Worm (Caenorhabditis elegans): Measurements from ENCODE around the gene mdt-4.
"Not testable (repeated sequence)": the region's sequence is repeated elsewhere in the genome, so short reads cannot be mapped to it uniquely, and the experiment has no call there.

Gene mdt-4

DNA sequence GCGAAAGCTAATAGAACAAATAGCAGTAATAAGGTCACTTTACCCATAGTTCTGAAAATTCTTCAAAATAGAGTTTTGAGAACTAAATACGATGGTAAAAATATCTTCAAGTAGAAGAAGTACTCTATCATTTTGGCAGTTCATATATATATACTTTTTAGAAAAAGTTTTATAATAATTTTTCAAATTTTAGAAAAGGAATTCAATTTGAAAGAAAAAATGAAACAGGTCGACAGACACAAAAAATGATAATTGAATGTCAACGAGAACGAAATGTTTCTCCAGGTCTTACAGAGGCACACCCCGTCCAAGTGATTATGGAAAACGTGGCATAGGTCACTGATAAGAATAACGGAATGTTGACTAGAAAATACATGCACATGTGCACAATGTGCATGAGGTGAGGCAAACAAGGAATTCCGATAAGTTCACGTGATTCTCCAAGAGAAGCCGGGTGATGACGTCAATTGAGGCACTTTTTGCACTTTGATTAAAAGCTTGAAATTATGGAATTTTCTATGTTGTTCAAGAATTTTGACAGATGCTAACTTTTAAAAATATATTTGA lies 18.5 kb downstream of the mdt-4 start, which contains the start of gene aagr-2:
TSS of gene aagr-2 (minus strand) at position 51 of the 567 bp plus-strand sequence.
- no peak for TF ChIP-seq unc-62 (GFP tag; optimal IDR thresholded peaks at IDR 0.05)

DNA sequence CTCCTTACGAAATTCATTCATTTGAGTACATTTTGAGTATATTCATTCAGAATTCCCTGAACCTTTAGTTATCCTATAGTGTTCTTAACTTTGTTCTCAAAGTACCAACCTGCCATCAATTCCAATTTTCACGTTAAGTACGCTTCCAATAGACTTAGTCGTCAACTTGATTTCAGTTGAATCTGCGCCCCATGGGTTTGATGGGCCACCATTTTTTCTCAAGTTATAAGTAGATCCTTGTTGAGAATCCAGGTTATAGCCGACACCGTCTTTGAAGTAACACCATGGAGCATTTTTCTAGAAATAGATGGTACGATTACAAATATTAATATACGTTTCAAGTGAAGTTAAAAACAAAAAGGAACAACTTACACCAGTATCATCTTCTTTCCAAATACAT lies 19.0 kb downstream of the mdt-4 start:
- no peak for TF ChIP-seq unc-62 (GFP tag; optimal IDR thresholded peaks at IDR 0.05)

DNA sequence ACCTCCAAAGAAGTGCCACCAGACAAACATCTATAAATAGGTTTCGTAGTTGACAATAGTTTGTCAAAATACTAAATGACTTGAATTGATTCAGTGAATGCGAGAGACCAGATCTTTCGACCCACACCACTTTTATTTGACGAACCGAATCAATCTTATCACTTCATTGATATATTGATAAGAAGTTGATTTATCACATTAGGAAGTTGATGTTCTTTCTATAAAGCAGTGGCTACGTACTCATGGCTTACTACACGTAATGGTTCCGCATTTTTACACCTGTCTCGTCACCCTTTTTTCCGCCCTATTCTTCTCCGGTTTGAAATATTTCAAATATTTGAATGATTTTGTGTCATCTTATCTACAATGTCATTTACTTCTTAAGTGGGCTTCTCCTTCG lies 23.1 kb downstream of the mdt-4 start:
- no peak for TF ChIP-seq unc-62 (GFP tag; optimal IDR thresholded peaks at IDR 0.05)

DNA sequence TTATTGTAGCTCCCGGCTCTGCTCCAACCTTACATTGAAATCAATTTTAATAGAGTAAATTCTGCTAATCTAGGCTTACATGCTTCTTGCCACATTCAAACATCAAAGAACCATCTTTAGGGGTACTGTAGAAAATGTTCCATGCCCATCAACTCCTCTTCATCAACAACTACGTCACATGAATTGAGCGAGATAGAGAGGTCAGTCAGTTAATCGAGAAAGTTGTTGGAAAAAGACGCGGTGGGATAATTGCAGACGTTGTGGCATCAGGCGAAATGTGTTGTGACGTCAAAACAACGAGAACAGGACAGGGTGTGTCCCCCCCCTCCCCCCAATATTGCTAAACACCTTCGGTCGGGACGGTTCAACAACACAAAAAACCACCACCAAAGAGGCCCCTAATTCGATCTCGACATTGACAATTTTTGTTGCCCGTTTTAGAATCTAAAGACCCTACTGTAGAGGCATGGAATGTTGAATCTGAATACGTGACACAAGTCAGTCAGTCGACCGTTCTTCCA lies 25.2 kb downstream of the mdt-4 start:
- TF ChIP-seq unc-62 (GFP tag; optimal IDR thresholded peaks at IDR 0.05): no peak

DNA sequence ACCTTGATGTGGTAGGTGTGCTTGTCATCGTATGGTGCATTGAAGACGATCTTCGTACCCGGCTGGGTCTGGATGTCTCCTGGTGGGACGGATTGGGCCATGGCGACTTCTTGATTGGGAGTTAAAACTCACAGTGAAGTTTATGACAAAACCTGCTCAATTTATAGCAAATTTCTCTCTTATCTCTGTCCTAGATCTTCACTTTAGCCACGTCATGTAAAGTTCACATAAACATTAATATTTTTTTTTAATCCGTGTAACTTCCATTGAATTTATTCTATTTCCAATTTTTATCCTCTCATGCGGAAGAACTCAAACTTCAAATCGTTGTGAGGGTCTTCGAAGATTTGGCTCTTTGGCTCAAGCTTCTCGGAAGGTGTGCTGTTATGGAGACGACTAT lies 27.3 kb downstream of the mdt-4 start, which contains the start of gene msp-31:
TSS of gene msp-31 (minus strand) at position 101 of the 400 bp plus-strand sequence.
- TF ChIP-seq unc-62 (GFP tag; optimal IDR thresholded peaks at IDR 0.05): not testable (repeated sequence)

DNA sequence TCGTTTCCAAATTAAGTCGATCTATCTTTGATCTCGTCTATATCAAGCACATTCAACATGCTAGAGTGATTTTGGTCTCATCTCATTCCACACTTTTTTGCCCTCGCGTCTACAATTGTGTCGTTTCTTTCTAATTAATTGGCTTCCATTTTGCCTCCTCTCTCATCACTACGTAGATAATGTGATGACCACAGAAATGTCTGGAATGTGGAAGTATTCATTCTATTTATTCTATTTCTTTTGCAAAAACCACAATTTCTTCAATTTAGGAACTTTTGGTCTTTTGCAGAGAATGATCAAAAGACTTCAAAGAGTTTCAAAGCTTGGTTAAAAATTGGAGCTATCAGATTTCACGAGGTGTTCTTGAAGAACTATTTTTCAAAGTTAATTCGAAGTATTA lies 28.2 kb downstream of the mdt-4 start:
- no peak for TF ChIP-seq unc-62 (GFP tag; optimal IDR thresholded peaks at IDR 0.05)

DNA sequence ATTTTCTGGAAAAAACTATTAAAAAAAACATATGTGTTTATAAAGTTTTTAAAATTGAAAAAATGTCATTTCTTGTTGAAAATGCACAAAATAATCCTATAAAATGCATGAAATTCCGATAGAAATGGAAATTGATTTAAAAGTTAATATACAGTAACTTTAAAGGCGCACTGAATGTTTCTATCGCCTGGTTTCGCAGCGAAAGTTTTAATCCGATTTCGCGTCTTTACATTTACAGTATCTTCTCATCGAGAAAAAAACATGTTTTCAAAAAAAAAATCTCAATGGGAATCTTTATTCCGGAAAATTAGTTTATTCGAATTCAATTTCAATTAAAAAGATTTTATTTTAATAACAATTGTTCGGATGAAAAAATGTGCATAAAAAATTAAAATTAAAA lies 29.5 kb downstream of the mdt-4 start, which contains the start of gene R05F9.11:
TSS of gene R05F9.11 (minus strand) at position 5 of the 400 bp plus-strand sequence.
- no peak for TF ChIP-seq unc-62 (GFP tag; optimal IDR thresholded peaks at IDR 0.05)

DNA sequence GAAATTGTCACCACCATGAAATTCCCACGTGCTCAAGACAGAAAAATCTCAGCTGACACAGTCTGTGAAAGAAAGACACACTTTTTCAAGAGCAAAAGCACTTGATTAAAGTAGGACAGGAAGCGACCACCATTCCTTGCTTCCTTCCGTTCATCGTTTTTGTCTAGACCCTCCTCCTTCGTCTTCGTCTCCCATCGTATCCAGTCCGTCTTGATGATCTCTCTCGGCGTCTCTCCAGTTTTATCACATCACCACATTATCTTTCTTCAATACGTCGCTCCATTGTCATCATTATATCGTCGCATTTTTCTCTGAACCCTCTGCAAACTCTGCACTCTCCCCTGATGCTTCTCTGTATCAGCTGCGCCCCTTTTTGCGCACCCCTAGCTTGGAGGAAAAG lies 35.6 kb downstream of the mdt-4 start:
- TF ChIP-seq unc-62 (GFP tag; optimal IDR thresholded peaks at IDR 0.05): no peak

DNA sequence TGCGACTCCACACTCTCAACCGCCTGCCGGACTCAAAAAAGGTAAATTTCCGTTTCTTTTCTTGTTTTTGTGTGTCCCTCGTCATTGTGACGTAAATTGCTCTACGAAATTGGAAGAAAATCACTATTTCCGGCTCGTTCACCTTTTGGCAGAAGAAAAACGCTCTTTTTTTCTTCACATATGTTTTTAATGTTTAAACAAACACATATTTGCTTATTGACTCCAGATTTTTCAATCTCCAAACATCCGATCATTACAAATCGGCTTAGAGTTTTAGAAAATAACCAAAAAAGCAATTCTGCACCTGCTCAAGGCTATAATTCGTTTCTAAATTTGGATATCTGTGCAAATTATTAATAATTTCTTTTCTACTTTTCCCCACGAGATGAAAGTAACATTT lies 37.9 kb downstream of the mdt-4 start:
- no peak for TF ChIP-seq unc-62 (GFP tag; optimal IDR thresholded peaks at IDR 0.05)

DNA sequence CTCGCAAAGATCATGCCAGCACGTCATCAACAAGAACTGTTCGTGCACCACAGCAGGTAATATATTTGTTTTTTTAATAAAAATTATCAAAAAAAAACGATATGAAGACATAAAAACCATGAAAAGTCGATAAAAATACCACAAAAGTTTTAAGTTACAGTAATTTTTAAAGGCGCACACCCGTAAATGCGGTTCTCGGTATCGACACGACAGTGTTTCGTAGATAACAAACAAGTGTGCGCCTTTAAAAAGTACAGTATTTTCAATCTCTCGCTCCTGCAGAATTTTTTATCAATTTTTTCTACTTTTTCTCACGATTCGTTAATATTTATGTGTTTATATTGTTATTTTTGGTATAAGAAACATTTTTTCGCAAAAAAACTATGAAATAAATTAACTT lies 38.4 kb downstream of the mdt-4 start:
- no peak for TF ChIP-seq unc-62 (GFP tag; optimal IDR thresholded peaks at IDR 0.05)

DNA sequence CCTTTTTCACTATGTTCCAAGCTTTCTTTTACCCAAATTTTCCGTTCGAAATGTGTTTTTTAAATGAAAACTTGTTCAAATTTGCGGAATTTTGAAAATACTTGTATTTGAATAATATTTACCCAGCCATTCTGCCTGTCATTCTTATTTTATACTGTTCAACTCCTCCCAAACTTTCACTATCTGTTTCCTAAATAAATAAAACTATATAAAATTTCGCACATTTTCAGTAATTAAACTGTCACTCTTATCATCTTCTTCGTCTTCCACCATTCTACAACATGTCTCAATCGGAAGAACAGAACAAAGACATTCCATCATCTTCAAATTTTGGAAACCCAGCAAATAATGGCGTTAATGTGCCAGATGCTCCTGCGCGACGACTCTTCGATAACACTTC lies 39.0 kb downstream of the mdt-4 start, which contains the start of gene btbd-10:
TSS of gene btbd-10 (plus strand) at position 231 of the 400 bp plus-strand sequence.
- no peak for TF ChIP-seq unc-62 (GFP tag; optimal IDR thresholded peaks at IDR 0.05)

DNA sequence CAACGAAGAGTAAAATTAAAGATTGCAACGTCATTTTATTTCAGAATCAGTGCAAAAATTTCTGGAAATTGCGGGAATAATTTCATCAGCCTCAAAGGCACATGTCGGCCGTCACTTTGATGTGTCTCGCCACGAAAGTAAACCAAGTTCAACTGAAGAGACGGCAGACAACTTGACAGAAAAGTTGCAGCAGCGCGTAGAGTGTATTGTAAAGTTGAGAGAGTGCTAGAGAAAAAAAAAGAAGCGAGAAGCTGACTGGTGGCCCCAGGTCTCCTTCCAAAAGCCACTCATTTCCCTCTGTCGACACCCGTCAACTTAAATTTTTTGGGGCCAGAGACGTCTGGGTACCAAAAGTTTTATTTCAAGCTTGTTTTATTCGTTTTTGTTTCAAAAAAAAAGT lies 39.5 kb downstream of the mdt-4 start:
- no peak for TF ChIP-seq unc-62 (GFP tag; optimal IDR thresholded peaks at IDR 0.05)

DNA sequence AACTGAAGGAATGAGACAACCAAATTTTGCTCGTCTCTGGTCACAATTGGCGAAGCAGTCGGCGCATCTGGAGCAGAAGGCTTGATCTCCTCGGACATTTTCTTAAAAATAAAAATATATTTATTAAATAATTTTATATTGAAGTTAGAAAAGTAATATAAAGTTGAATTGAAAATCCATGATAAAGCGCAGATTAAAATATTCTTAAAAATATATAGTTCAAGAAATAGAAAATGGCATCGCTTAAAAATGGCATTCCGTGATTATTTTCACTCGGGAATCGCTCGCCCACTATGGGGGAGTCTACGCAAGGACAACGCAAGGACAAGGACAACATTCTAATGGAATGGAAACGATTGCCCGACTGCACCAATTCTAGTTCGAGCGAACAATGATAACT lies 40.1 kb downstream of the mdt-4 start, which contains the start of gene sgt-1:
TSS of gene sgt-1 (minus strand) at position 101 of the 400 bp plus-strand sequence.
- not testable (repeated sequence) for TF ChIP-seq unc-62 (GFP tag; optimal IDR thresholded peaks at IDR 0.05)

DNA sequence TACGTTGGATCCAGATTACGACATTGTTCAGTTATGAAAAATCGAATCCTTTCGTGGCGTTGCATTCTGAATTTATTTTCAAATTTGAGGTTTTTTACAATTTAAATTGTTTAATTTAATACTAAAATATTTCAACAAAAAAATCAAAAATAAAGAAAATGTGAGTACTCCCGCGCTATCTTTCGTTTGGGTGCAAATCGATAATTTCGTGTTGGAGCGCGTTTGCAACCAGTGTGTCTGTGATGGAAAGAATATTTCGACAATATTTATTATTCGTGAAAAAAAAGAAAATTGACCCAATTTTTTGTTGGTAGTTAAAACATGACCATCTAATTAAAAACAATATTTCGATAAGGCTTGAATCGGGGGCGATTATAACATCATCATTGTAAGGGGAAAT lies 41.7 kb downstream of the mdt-4 start, which contains the start of gene R05F9.9:
TSS of gene R05F9.9 (minus strand) at position 66 of the 400 bp plus-strand sequence.
- TF ChIP-seq unc-62 (GFP tag; optimal IDR thresholded peaks at IDR 0.05): no peak

DNA sequence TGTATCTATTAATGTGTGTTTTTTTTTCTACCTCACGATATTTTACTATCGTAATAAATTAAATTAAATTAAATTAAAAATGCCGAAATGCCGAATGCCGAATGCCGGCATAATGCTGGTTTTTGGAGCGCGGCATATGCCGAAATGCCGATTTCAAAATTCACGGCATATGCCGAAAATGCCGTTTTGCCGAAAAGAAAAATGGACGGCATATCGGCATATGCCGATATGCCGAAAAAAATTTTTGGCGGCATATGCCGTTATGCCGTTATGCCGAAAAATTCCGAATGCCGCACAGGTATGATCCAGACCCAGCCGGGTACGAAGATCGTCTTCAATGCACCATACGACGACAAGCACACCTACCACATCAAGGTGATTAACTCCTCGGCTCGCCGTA lies 45.2 kb downstream of the mdt-4 start, which contains the start of gene msp-32:
TSS of gene msp-32 (plus strand) at position 301 of the 400 bp plus-strand sequence.
- TF ChIP-seq unc-62 (GFP tag; optimal IDR thresholded peaks at IDR 0.05): not testable (repeated sequence)

DNA sequence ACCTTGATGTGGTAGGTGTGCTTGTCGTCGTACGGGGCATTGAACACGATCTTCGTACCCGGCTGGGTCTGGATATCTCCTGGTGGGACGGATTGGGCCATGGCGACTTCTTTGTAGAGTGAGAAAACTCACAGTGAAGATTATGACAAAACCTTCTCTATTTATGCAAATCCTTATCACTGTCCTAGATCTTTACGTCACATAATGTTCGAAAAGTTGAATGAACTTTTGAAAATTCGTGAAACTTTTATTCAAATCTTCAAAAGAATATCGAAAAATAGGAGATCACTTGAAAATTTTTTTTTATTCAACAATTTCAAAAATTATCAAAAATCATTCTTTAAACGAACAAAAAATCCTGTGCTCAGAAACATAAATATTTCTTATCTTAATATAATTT lies 51.2 kb downstream of the mdt-4 start, which contains the start of gene msp-33:
TSS of gene msp-33 (minus strand) at position 101 of the 400 bp plus-strand sequence.
- TF ChIP-seq unc-62 (GFP tag; optimal IDR thresholded peaks at IDR 0.05): no peak
